Worm (Caenorhabditis elegans): ENCODE measurements around the gene mrpl-2.

mrpl-2 gene

DNA sequence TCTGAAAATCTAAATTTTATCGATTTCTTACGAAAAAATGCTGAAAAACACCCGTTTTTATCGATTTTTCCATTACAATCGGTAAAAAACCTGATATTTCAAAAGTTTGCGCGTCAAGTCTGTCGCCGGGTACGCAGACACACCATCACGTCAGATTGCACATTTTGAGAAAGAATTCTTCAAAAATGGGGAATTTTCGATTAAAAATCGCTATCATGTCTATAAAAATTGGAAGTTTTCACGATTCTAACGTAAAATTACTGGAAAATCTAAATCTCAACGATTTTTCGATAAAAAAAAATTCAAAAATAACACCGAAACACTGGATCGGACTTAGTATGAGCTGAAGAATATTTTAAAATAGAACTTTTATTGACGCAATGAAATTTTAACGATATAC, 21.2 kb downstream of the mrpl-2 start, which contains the start of gene F56B3.4 (continued):
- TF ChIP-seq dpff-1 (tag; optimal IDR thresholded peaks at IDR 0.05): no peak
- peak; percentile 15 for TF ChIP-seq hrde-1 (tag; optimal IDR thresholded peaks at IDR 0.05; ENCODE audit: borderline replicate concordance)
- TF ChIP-seq madf-6 (GFP tag; IDR thresholded peaks at IDR 0.05): peak; percentile 43; the same call in 1 of the 2 replicates
- TF ChIP-seq snpc-1.3 (tag; optimal IDR thresholded peaks at IDR 0.05; ENCODE audit: insufficient read depth): peak; percentile 57
- no peak for TF ChIP-seq C06A6.2 (GFP tag; conservative IDR thresholded peaks at IDR 0.05)
- no peak for TF ChIP-seq nhr-80 (tag; optimal IDR thresholded peaks at IDR 0.05)
- TF ChIP-seq aptf-2 (GFP tag; conservative IDR thresholded peaks at IDR 0.05): no peak
- no peak for TF ChIP-seq hsf-1 (GFP tag; IDR thresholded peaks at IDR 0.05)
- no peak for TF ChIP-seq madf-3 (GFP tag; IDR thresholded peaks at IDR 0.05)
- peak; percentile 22 for TF ChIP-seq snpc-4 (GFP tag; optimal IDR thresholded peaks at IDR 0.05)
- TF ChIP-seq snpc-4 (tag; optimal IDR thresholded peaks at IDR 0.05): no peak
- no peak for TF ChIP-seq tbx-9 (tag; optimal IDR thresholded peaks at IDR 0.05; ENCODE audit: borderline replicate concordance)
- no peak for TF ChIP-seq F57C9.4 (tag; optimal IDR thresholded peaks at IDR 0.05)
- TF ChIP-seq F49E8.2 (tag; optimal IDR thresholded peaks at IDR 0.05; ENCODE audit: insufficient read depth): no peak
- no peak for TF ChIP-seq repo-1 (tag; optimal IDR thresholded peaks at IDR 0.05)
- no peak for TF ChIP-seq ceh-100 (GFP tag; IDR thresholded peaks at IDR 0.05)
- no peak for TF ChIP-seq ztf-3 (GFP tag; optimal IDR thresholded peaks at IDR 0.05)
- no peak for TF ChIP-seq chd-7 (tag; optimal IDR thresholded peaks at IDR 0.05)

DNA sequence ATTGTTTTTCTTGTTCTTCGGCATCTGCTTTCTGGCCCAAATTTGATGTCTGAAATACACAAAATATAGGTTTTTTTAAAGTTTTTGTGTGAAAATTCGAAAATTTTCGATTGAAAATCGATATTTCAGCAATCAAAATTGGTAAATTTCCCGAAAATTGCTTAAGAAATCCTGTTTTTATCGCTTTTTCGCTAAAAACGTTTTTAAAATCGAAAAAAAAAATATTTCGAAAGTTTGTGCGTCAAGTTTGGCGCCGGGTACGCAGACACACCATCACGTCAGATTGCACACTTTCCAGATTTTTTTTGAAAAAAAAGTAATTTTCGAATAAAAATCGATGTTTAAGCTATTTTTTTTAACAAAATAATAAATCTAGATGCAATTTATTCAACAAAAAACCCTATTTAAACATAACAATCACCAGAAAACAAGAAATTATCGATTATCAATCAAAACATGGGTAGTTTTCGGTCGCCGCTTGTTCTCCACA, 22.4 kb downstream of the mrpl-2 start, which contains the start of gene skr-18:
skr-18 (minus strand) TSS at position 51 of the 490 bp plus-strand sequence.
- TF ChIP-seq tbp1 (GFP tag; optimal IDR thresholded peaks at IDR 0.05) (no peak), lin-54 (GFP tag; optimal IDR thresholded peaks at IDR 0.05) (peak; percentile 2), F22D6.2 (tag; optimal IDR thresholded peaks at IDR 0.05) (no peak), ztf-28 (GFP tag; IDR thresholded peaks at IDR 0.05) (no peak), ceh-40 (GFP tag; IDR thresholded peaks at IDR 0.05) (no peak), madf-10 (tag; optimal IDR thresholded peaks at IDR 0.05) (no peak), ceh-91 (GFP tag; IDR thresholded peaks at IDR 0.05) (no peak), K12H6.12 (tag; optimal IDR thresholded peaks at IDR 0.05) (no peak), zfh-2 (GFP tag; conservative IDR thresholded peaks at IDR 0.05) (no peak), unc-62 (GFP tag; optimal IDR thresholded peaks at IDR 0.05) (no peak), Y95B8A.8 (GFP tag; IDR thresholded peaks at IDR 0.05) (no peak), F57A8.1 (GFP tag; optimal IDR thresholded peaks at IDR 0.05) (no peak), F39B2.1 (GFP tag; IDR thresholded peaks at IDR 0.05) (no peak), ztf-18 (tag; optimal IDR thresholded peaks at IDR 0.05) (no peak), snpc-3.4 (tag; optimal IDR thresholded peaks at IDR 0.05) (no peak), fkh-3 (tag; optimal IDR thresholded peaks at IDR 0.05) (no peak), ccch-3 (GFP tag; optimal IDR thresholded peaks at IDR 0.05) (no peak), mes-4 (tag; optimal IDR thresholded peaks at IDR 0.05) (no peak), ekl-4 (GFP tag; IDR thresholded peaks at IDR 0.05) (no peak), pbrm-1 (GFP tag; IDR thresholded peaks at IDR 0.05) (no peak), D2030.7 (GFP tag; IDR thresholded peaks at IDR 0.05) (peak; percentile 28), sea-2 (GFP tag; IDR thresholded peaks at IDR 0.05) (no peak), mcd-1 (GFP tag; IDR thresholded peaks at IDR 0.05) (peak; percentile 55; the same call in 1 of the 2 replicates), chd-7 (tag; optimal IDR thresholded peaks at IDR 0.05) (no peak), repo-1 (tag; optimal IDR thresholded peaks at IDR 0.05) (no peak), Y56A3A.18 (GFP tag; IDR thresholded peaks at IDR 0.05) (no peak), lin-40 (tag; optimal IDR thresholded peaks at IDR 0.05) (no peak), snpc-4 (GFP tag; optimal IDR thresholded peaks at IDR 0.05) (no peak), snpc-4 (tag; optimal IDR thresholded peaks at IDR 0.05) (peak in 1 of 4 experiments; percentile 22), cebp-1 (GFP tag; IDR thresholded peaks at IDR 0.05) (no peak), cebp-1 (tag; optimal IDR thresholded peaks at IDR 0.05) (peak; percentile 12), snpc-1.3 (tag; optimal IDR thresholded peaks at IDR 0.05; ENCODE audit: insufficient read depth) (peak; percentile 63), Y53G8AR.9 (GFP tag; conservative IDR thresholded peaks at IDR 0.05) (no peak), F49E8.2 (tag; optimal IDR thresholded peaks at IDR 0.05; ENCODE audit: insufficient read depth) (peak; percentile 55), ceh-100 (GFP tag; IDR thresholded peaks at IDR 0.05) (peak; percentile 44), rpc-1 (optimal IDR thresholded peaks at IDR 0.05) (no peak), rpc-1 (tag; optimal IDR thresholded peaks at IDR 0.05) (no peak)

Measured in whole organism, young adult.